Worm (Caenorhabditis elegans) whole organism, L4 larva: ENCODE measurements around the gene unc-50.

Experiments
- F26F4.8 ChIP-seq: fragments of 200-800 bp; sonication (Bioruptor generic); conservative IDR thresholded peaks from 2 replicates; pipeline ENCODE4 v1.3.6; 2022; ENCODE audit warnings: missing genetic modification characterization, missing compliant biosample characterization
- T20F7.1 ChIP-seq: fragments of 200-800 bp; sonication (Bioruptor generic); optimal IDR thresholded peaks from 2 replicates; lab custom pipeline; 2018; ENCODE audit warnings: mild to moderate bottlenecking, missing genetic modification characterization, missing compliant biosample characterization
- ZK337.2 ChIP-seq: fragments of 200-800 bp; sonication (Bioruptor generic); IDR thresholded peaks from 2 replicates; pipeline ENCODE4 v1.3.6; 2022; ENCODE audit warnings: missing genetic modification reagents, missing genetic modification characterization, missing compliant biosample characterization
- ama-1 ChIP-seq: fragments of 150-350 bp; optimal IDR thresholded peaks from 2 replicates; lab custom pipeline; 2014; ENCODE audit warnings: inconsistent platforms, mixed read lengths
- dve-1 ChIP-seq: sonication (generic microtip); optimal IDR thresholded peaks from 2 replicates; lab custom pipeline; 2017; ENCODE audit warnings: antibody characterized with exemption, mild to moderate bottlenecking, missing genetic modification characterization, missing compliant biosample characterization; ENCODE audit not compliant: insufficient read depth
- egl-43 ChIP-seq: fragments of 200-800 bp; sonication (Bioruptor generic); IDR thresholded peaks from 2 replicates; pipeline ENCODE4 v1.3.6; 2022; ENCODE audit warnings: missing genetic modification reagents, missing genetic modification characterization, missing compliant biosample characterization
- hmg-1.1 ChIP-seq: fragments of 200-800 bp; sonication (Bioruptor generic); IDR thresholded peaks from 2 replicates; pipeline ENCODE4 v1.3.6; 2022; ENCODE audit warnings: missing genetic modification reagents, missing genetic modification characterization, missing compliant biosample characterization
- lin-38 ChIP-seq: fragments of 200-800 bp; sonication (Bioruptor generic); IDR thresholded peaks from 2 replicates; pipeline ENCODE4 v1.3.6; 2022; ENCODE audit warnings: missing genetic modification reagents, missing genetic modification characterization, missing compliant biosample characterization
- mes-2 ChIP-seq: sonication (generic microtip); optimal IDR thresholded peaks from 2 replicates; lab custom pipeline; 2016; ENCODE audit warnings: missing genotype, mild to moderate bottlenecking, missing genetic modification characterization, missing compliant biosample characterization; ENCODE audit not compliant: poor library complexity, severe bottlenecking
- nhr-25 ChIP-seq: sonication (generic microtip); optimal IDR thresholded peaks from 2 replicates; lab custom pipeline; 2017; ENCODE audit warnings: missing genetic modification characterization, mild to moderate bottlenecking, missing compliant biosample characterization, antibody characterized with exemption, moderate library complexity, borderline replicate concordance; ENCODE audit not compliant: insufficient read depth
- set-16 ChIP-seq: fragments of 200-800 bp; sonication (Bioruptor generic); IDR thresholded peaks from 2 replicates; pipeline ENCODE4 v1.3.6; 2022; ENCODE audit warnings: missing genetic modification reagents, missing genetic modification characterization, missing compliant biosample characterization
- snpc-4 ChIP-seq: fragments of 150-350 bp; optimal IDR thresholded peaks from 2 replicates; lab custom pipeline; 2014; ENCODE audit warnings: missing biosample characterization, missing genetic modification characterization

The unc-50 gene

ce11 chrIII:10270778-10271307, 47.1 kb downstream of the unc-50 start, which contains the start of gene cnk-1 (continued):
- TF ChIP-seq dve-1 (tag; lab: Kevin White, UChicago) (peak; percentile 62), nhr-25 (tag; lab: Kevin White, UChicago) (peak; percentile 48), T20F7.1 (GFP tag; lab: Kevin White, UChicago) (no peak), snpc-4 (no peak), egl-43 (GFP tag; lab: Robert Waterston, UW) (peak; percentile 97), ZK337.2 (peak; percentile 99), F26F4.8 (no peak), set-16 (GFP tag; lab: Robert Waterston, UW) (peak; percentile 92), ama-1 (lab: Kevin White, UChicago) (no peak)
- TF ChIP-seq, all 104 proteins: peak for 61

- TF ChIP-seq ZK337.2 (0 out of 2 replicates have a peak, but pooled peaks have one; percentile 8), hmg-1.1 (GFP tag; lab: Robert Waterston, UW) (0 out of 2 replicates have a peak, but pooled peaks have one; percentile 14), mes-2 (tag; lab: Kevin White, UChicago) (peak; percentile 17), lin-38 (GFP tag; lab: Robert Waterston, UW) (peak; percentile 57; the same call in 1 of the 2 replicates)
These were observed 51.1 kb downstream of the unc-50 start, which contains the start of gene inpp-4B for ce11 chrIII:10266824-10267223. TSS of gene inpp-4B (minus strand) at chrIII:10266877.
